Fruit fly (Drosophila melanogaster) whole organism, embryonic: Measurements from ENCODE around the gene CG34384.

ENCODE experiments used
- Bdp1 ChIP-seq: fragments of 200-800 bp; sonication (Bioruptor generic); optimal IDR thresholded peaks from 3 replicates; lab custom pipeline; 2016; ENCODE audit warnings: missing biosample characterization, missing genetic modification characterization
- CG13624 ChIP-seq: fragments of 200-800 bp; sonication (Bioruptor generic); optimal IDR thresholded peaks from 2 replicates; lab custom pipeline; 2016; ENCODE audit warnings: missing biosample characterization, missing genetic modification characterization
- CG13775 ChIP-seq: fragments of 200-800 bp; sonication (Bioruptor generic); optimal IDR thresholded peaks from 3 replicates; lab custom pipeline; 2017; ENCODE audit warnings: missing biosample characterization, mild to moderate bottlenecking, missing genetic modification characterization
- CG14965 ChIP-seq: fragments of 200-800 bp; sonication (Bioruptor generic); optimal IDR thresholded peaks from 2 replicates; lab custom pipeline; 2016; ENCODE audit warnings: missing biosample characterization, missing genetic modification characterization, borderline replicate concordance
- CG15269 ChIP-seq: fragments of 200-800 bp; sonication (Bioruptor generic); optimal IDR thresholded peaks from 2 replicates; lab custom pipeline; 2018; ENCODE audit warnings: missing biosample characterization, mild to moderate bottlenecking, missing genetic modification characterization, moderate library complexity
- CG15479 ChIP-seq: fragments of 200-800 bp; sonication (Bioruptor generic); optimal IDR thresholded peaks from 3 replicates; lab custom pipeline; 2019; ENCODE audit warnings: missing biosample characterization, mild to moderate bottlenecking, missing genetic modification characterization, moderate library complexity
- CG2678 ChIP-seq: fragments of 200-800 bp; sonication (Bioruptor generic); optimal IDR thresholded peaks from 3 replicates; lab custom pipeline; 2019; ENCODE audit warnings: missing biosample characterization, mild to moderate bottlenecking, missing genetic modification characterization, moderate library complexity
- CG3163 ChIP-seq: fragments of 200-800 bp; sonication (Bioruptor generic); optimal IDR thresholded peaks from 3 replicates; lab custom pipeline; 2016; ENCODE audit warnings: missing biosample characterization, missing genetic modification characterization
- CG5180 ChIP-seq: fragments of 200-800 bp; sonication (Bioruptor generic); optimal IDR thresholded peaks from 3 replicates; lab custom pipeline; 2017; ENCODE audit warnings: missing biosample characterization, missing genetic modification characterization, mild to moderate bottlenecking, moderate library complexity, missing genetic modification reagents
- CG6272 ChIP-seq: fragments of 200-800 bp; sonication (Bioruptor generic); IDR thresholded peaks from 2 replicates; pipeline ENCODE4 v1.3.6; 2022; ENCODE audit warnings: missing biosample characterization, missing genetic modification characterization
- CG6654 ChIP-seq: fragments of 200-800 bp; sonication (Bioruptor generic); optimal IDR thresholded peaks from 2 replicates; lab custom pipeline; 2017; ENCODE audit warnings: missing biosample characterization, mild to moderate bottlenecking, missing genetic modification characterization
- CG6683 ChIP-seq: fragments of 200-800 bp; sonication (Bioruptor generic); optimal IDR thresholded peaks from 2 replicates; lab custom pipeline; 2017; ENCODE audit warnings: missing biosample characterization, mild to moderate bottlenecking, missing genetic modification characterization, missing genetic modification reagents
- CG7556 ChIP-seq: fragments of 200-800 bp; sonication (Bioruptor generic); optimal IDR thresholded peaks from 2 replicates; lab custom pipeline; 2017; ENCODE audit warnings: missing biosample characterization, mild to moderate bottlenecking, missing genetic modification characterization
- CG7928 ChIP-seq: fragments of 200-800 bp; sonication (Bioruptor generic); optimal IDR thresholded peaks from 2 replicates; lab custom pipeline; 2017; ENCODE audit warnings: missing biosample characterization, mild to moderate bottlenecking, missing genetic modification characterization
- CG7963 ChIP-seq: fragments of 200-800 bp; sonication (Bioruptor generic); IDR thresholded peaks from 3 replicates; pipeline ENCODE4 v1.3.6; 2022; ENCODE audit warnings: missing biosample characterization, missing genetic modification characterization; ENCODE audit not compliant: partially characterized antibody
- CG8290 ChIP-seq, 3 experiments: fragments of 200-800 bp; sonication (Bioruptor generic); optimal IDR thresholded peaks; 2 replicates each; lab custom pipeline; 2016 to 2019; ENCODE audit warnings: missing biosample characterization in 3 of 3, missing genetic modification characterization in 3 of 3, mild to moderate bottlenecking in 2 of 3, moderate library complexity in 1 of 3
- CG8924 ChIP-seq: fragments of 200-800 bp; optimal IDR thresholded peaks from 3 replicates; lab custom pipeline; 2019; ENCODE audit warnings: missing biosample characterization, mild to moderate bottlenecking, missing genetic modification characterization, moderate library complexity
- CHES-1-like ChIP-seq: fragments of 200-800 bp; sonication (Bioruptor generic); optimal IDR thresholded peaks from 2 replicates; lab custom pipeline; 2016; ENCODE audit warnings: missing biosample characterization, missing genetic modification characterization
- Chrac-16 ChIP-seq: fragments of 200-800 bp; sonication (Bioruptor generic); optimal IDR thresholded peaks from 3 replicates; lab custom pipeline; 2016; ENCODE audit warnings: missing biosample characterization, missing genetic modification characterization
- CrebB ChIP-seq: fragments of 200-800 bp; sonication (Bioruptor generic); optimal IDR thresholded peaks from 3 replicates; lab custom pipeline; 2018; ENCODE audit warnings: missing biosample characterization, mild to moderate bottlenecking, missing genetic modification characterization
- Dek ChIP-seq: fragments of 200-800 bp; sonication (Bioruptor generic); optimal IDR thresholded peaks from 3 replicates; lab custom pipeline; 2019; ENCODE audit warnings: missing biosample characterization, mild to moderate bottlenecking, missing genetic modification characterization, moderate library complexity
- E2f1 ChIP-seq: fragments of 200-800 bp; sonication (Bioruptor generic); IDR thresholded peaks from 2 replicates; pipeline ENCODE4 v1.3.6; 2022; ENCODE audit warnings: missing biosample characterization, missing genetic modification characterization
- Fer1 ChIP-seq: fragments of 200-800 bp; sonication (Bioruptor generic); optimal IDR thresholded peaks from 2 replicates; lab custom pipeline; 2017; ENCODE audit warnings: missing biosample characterization, mild to moderate bottlenecking, missing genetic modification characterization
- Mad ChIP-seq: fragments of 200-800 bp; sonication (Bioruptor generic); optimal IDR thresholded peaks from 2 replicates; lab custom pipeline; 2016; ENCODE audit warnings: missing biosample characterization, missing genetic modification characterization
- Nf-YB ChIP-seq: fragments of 200-800 bp; sonication (Bioruptor generic); optimal IDR thresholded peaks from 3 replicates; lab custom pipeline; 2019; ENCODE audit warnings: missing biosample characterization, mild to moderate bottlenecking, missing genetic modification characterization, moderate library complexity
- Oaz ChIP-seq: fragments of 200-800 bp; sonication (Bioruptor generic); IDR thresholded peaks from 2 replicates; pipeline ENCODE4 v1.3.6; 2022; ENCODE audit warnings: missing biosample characterization, missing genetic modification characterization
- Scr ChIP-seq: fragments of 200-800 bp; sonication (Bioruptor generic); IDR thresholded peaks from 2 replicates; pipeline ENCODE4 v1.3.6; 2022; ENCODE audit warnings: missing biosample characterization, missing genetic modification characterization; ENCODE audit not compliant: partially characterized antibody
- Sox100B ChIP-seq: fragments of 200-800 bp; sonication (Bioruptor generic); optimal IDR thresholded peaks from 3 replicates; lab custom pipeline; 2018; ENCODE audit warnings: missing biosample characterization, mild to moderate bottlenecking, missing genetic modification characterization
- ash1 ChIP-seq: fragments of 200-800 bp; sonication (Bioruptor generic); optimal IDR thresholded peaks from 2 replicates; lab custom pipeline; 2018; ENCODE audit warnings: missing biosample characterization, mild to moderate bottlenecking, missing genetic modification characterization
- bbx ChIP-seq: fragments of 200-800 bp; sonication (Bioruptor generic); IDR thresholded peaks from 2 replicates; pipeline ENCODE4 v1.3.6; 2022; ENCODE audit warnings: missing biosample characterization, missing genetic modification characterization; ENCODE audit not compliant: partially characterized antibody
- bcd ChIP-seq: fragments of 200-800 bp; sonication (Bioruptor generic); optimal IDR thresholded peaks from 2 replicates; lab custom pipeline; 2017; ENCODE audit warnings: missing biosample characterization, mild to moderate bottlenecking, missing genetic modification characterization
- chif ChIP-seq, 2 experiments: fragments of 200-800 bp; sonication (Bioruptor generic); optimal IDR thresholded peaks; 3 replicates each; lab custom pipeline; 2016; ENCODE audit warnings: missing biosample characterization in 2 of 2, missing genetic modification characterization in 2 of 2
- dati ChIP-seq: fragments of 200-800 bp; sonication (Bioruptor generic); IDR thresholded peaks from 2 replicates; pipeline ENCODE4 v1.3.6; 2022; ENCODE audit warnings: missing biosample characterization, missing genetic modification characterization
- ems ChIP-seq: fragments of 200-800 bp; sonication (Bioruptor generic); optimal IDR thresholded peaks from 3 replicates; lab custom pipeline; 2016; ENCODE audit warnings: missing biosample characterization, missing genetic modification characterization
- ewg ChIP-seq: fragments of 200-800 bp; sonication (Bioruptor generic); optimal IDR thresholded peaks from 3 replicates; lab custom pipeline; 2017; ENCODE audit warnings: mild to moderate bottlenecking, missing biosample characterization, missing genetic modification reagents, missing genetic modification characterization
- fd102C ChIP-seq: fragments of 200-800 bp; sonication (Bioruptor generic); optimal IDR thresholded peaks from 2 replicates; lab custom pipeline; 2018; ENCODE audit warnings: missing biosample characterization, mild to moderate bottlenecking, missing genetic modification characterization, moderate library complexity
- gro ChIP-seq: fragments of 200-800 bp; sonication (Bioruptor generic); optimal IDR thresholded peaks from 2 replicates; lab custom pipeline; 2016; ENCODE audit warnings: missing biosample characterization, missing genetic modification characterization
- her ChIP-seq: fragments of 200-800 bp; sonication (Bioruptor generic); optimal IDR thresholded peaks from 2 replicates; lab custom pipeline; 2016; ENCODE audit warnings: missing biosample characterization, missing genetic modification characterization
- hth ChIP-seq: fragments of >200 bp; optimal IDR thresholded peaks from 2 replicates; lab custom pipeline; 2017; ENCODE audit warnings: inconsistent platforms
- ken ChIP-seq: fragments of 200-800 bp; sonication (Bioruptor generic); IDR thresholded peaks from 3 replicates; pipeline ENCODE4 v1.3.6; 2022; ENCODE audit warnings: missing biosample characterization, missing genetic modification characterization
- knrl ChIP-seq: fragments of 200-800 bp; sonication (Bioruptor generic); IDR thresholded peaks from 3 replicates; pipeline ENCODE4 v1.3.6; 2022; ENCODE audit warnings: missing biosample characterization, missing genetic modification characterization; ENCODE audit not compliant: partially characterized antibody
- odd ChIP-seq: fragments of 200-800 bp; sonication (Bioruptor generic); optimal IDR thresholded peaks from 2 replicates; lab custom pipeline; 2017; ENCODE audit warnings: missing biosample characterization, mild to moderate bottlenecking, missing genetic modification characterization
- prd ChIP-seq, 3 experiments: fragments of >200 bp in 2 of 3; fragments of 200-800 bp in 1 of 3; sonication (Bioruptor generic) in 1 of 3; optimal IDR thresholded peaks in 2 of 3; IDR thresholded peaks in 1 of 3; 2 replicates in 2 of 3; 3 replicates in 1 of 3; pipeline versions ENCODE4 v1.3.6 to Lab custom; 2017 to 2022; ENCODE audit warnings: missing biosample characterization in 1 of 3, missing genetic modification characterization in 1 of 3
- schlank ChIP-seq: fragments of 200-800 bp; sonication (Bioruptor generic); optimal IDR thresholded peaks from 2 replicates; lab custom pipeline; 2018; ENCODE audit warnings: missing biosample characterization, mild to moderate bottlenecking, missing genetic modification characterization
- sob ChIP-seq: fragments of 200-800 bp; sonication (Bioruptor generic); IDR thresholded peaks from 2 replicates; pipeline ENCODE4 v1.3.6; 2022; ENCODE audit warnings: missing biosample characterization, missing genetic modification characterization
- stwl ChIP-seq: fragments of 200-800 bp; sonication (Bioruptor generic); optimal IDR thresholded peaks from 3 replicates; lab custom pipeline; 2018; ENCODE audit warnings: missing biosample characterization, mild to moderate bottlenecking, missing genetic modification characterization, moderate library complexity
- tap ChIP-seq: fragments of 200-800 bp; optimal IDR thresholded peaks from 3 replicates; lab custom pipeline; 2019; ENCODE audit warnings: missing biosample characterization, mild to moderate bottlenecking, missing genetic modification characterization, moderate library complexity
- tup ChIP-seq: fragments of 200-800 bp; sonication (Bioruptor generic); optimal IDR thresholded peaks from 2 replicates; lab custom pipeline; 2016; ENCODE audit warnings: missing biosample characterization, mild to moderate bottlenecking, missing genetic modification characterization, moderate library complexity
- zf30C ChIP-seq: fragments of 200-800 bp; sonication (Bioruptor generic); optimal IDR thresholded peaks from 3 replicates; lab custom pipeline; 2018; ENCODE audit warnings: missing biosample characterization, mild to moderate bottlenecking, missing genetic modification characterization

CG34384 gene

dm6 chr3R:7821559-7821958 is 7.4 kb downstream of the CG34384 start (continued):
- no peak for TF ChIP-seq CG7928 (GFP tag; lab: Kevin White, UChicago)
- TF ChIP-seq CG13624 (GFP tag; lab: Kevin White, UChicago), result peak; percentile 40
- no peak for TF ChIP-seq ems
- TF ChIP-seq Nf-YB (GFP tag; lab: Kevin White, UChicago), result no peak
- no peak for TF ChIP-seq Oaz (GFP tag; lab: Robert Waterston, UW)
- no peak for TF ChIP-seq ash1
- TF ChIP-seq tap (tag; lab: Kevin White, UChicago), result no peak
- TF ChIP-seq her (GFP tag; lab: Kevin White, UChicago), result no peak
- TF ChIP-seq chif (GFP tag; optimal IDR thresholded peaks at IDR 0.05; lab: Kevin White, UChicago), result no peak
- TF ChIP-seq knrl (GFP tag; lab: Robert Waterston, UW), result no peak
- TF ChIP-seq gro, result peak; percentile 16
- TF ChIP-seq Sox100B (GFP tag; lab: Kevin White, UChicago), result peak; percentile 3
- TF ChIP-seq CG13775 (GFP tag; lab: Kevin White, UChicago), result peak; percentile 32
- TF ChIP-seq odd, result no peak
- TF ChIP-seq CG7963 (GFP tag; lab: Robert Waterston, UW), result no peak
- TF ChIP-seq tup (GFP tag; lab: Kevin White, UChicago), result no peak
- TF ChIP-seq CHES-1-like (GFP tag; lab: Kevin White, UChicago), result no peak
- TF ChIP-seq Scr (GFP tag; lab: Robert Waterston, UW), result no peak
- TF ChIP-seq fd102C, result no peak
- no peak for TF ChIP-seq ken (GFP tag; lab: Robert Waterston, UW)
- TF ChIP-seq prd (optimal IDR thresholded peaks at IDR 0.05; lab: Kevin White, UChicago), result no peak
- TF ChIP-seq prd (GFP tag; IDR thresholded peaks at IDR 0.05; lab: Robert Waterston, UW), result peak; percentile 50; the same call in 2 of the 3 replicates
- 0 out of 2 replicates have a peak, but pooled peaks have one; percentile 31 for TF ChIP-seq E2f1 (GFP tag; lab: Robert Waterston, UW)
- no peak for TF ChIP-seq Chrac-16
- TF ChIP-seq CG15479 (GFP tag; lab: Kevin White, UChicago), result no peak
- peak; percentile 48 for TF ChIP-seq CG15269
- TF ChIP-seq Fer1 (GFP tag; lab: Kevin White, UChicago), result peak; percentile 77
- 0 out of 2 replicates have a peak, but pooled peaks have one; percentile 22 for TF ChIP-seq sob
- no peak for TF ChIP-seq CG6272 (GFP tag; lab: Robert Waterston, UW)
- TF ChIP-seq Bdp1 (GFP tag; lab: Kevin White, UChicago), result no peak
- peak; percentile 66 for TF ChIP-seq CG7556 (GFP tag; lab: Kevin White, UChicago)
- no peak for TF ChIP-seq Mad
- no peak for TF ChIP-seq CG8290 (GFP tag; optimal IDR thresholded peaks at IDR 0.05; lab: Kevin White, UChicago)
- TF ChIP-seq CG8290 (tag; optimal IDR thresholded peaks at IDR 0.05; lab: Kevin White, UChicago), result no peak
- peak; percentile 33 for TF ChIP-seq zf30C (GFP tag; lab: Kevin White, UChicago)
- no peak for TF ChIP-seq stwl (tag; lab: Kevin White, UChicago)
- peak; percentile 69 for TF ChIP-seq CG2678 (tag; lab: Kevin White, UChicago)
- no peak for TF ChIP-seq CG5180 (GFP tag; lab: Kevin White, UChicago)
- TF ChIP-seq Dek (tag; lab: Kevin White, UChicago), result peak; percentile 37
- no peak for TF ChIP-seq schlank (tag; lab: Kevin White, UChicago)
- 0 out of 2 replicates have a peak, but pooled peaks have one; percentile 18 for TF ChIP-seq dati
- no peak for TF ChIP-seq CG14965 (GFP tag; lab: Kevin White, UChicago)
- TF ChIP-seq ewg (GFP tag; lab: Kevin White, UChicago), result peak; percentile 37
- TF ChIP-seq CG6654, result no peak
- no peak for TF ChIP-seq CrebB (tag; lab: Kevin White, UChicago)
- TF ChIP-seq CG8924 (tag; lab: Kevin White, UChicago), result no peak
- no peak for TF ChIP-seq bbx (GFP tag; lab: Robert Waterston, UW)
- TF ChIP-seq CG6683 (GFP tag; lab: Kevin White, UChicago), result peak; percentile 14
- peak; percentile 40 for TF ChIP-seq bcd (GFP tag; lab: Kevin White, UChicago)
- no peak for TF ChIP-seq hth
- no peak for TF ChIP-seq CG3163 (GFP tag; lab: Kevin White, UChicago)
